Worm (Caenorhabditis elegans): ENCODE results near the gene C17C3.15.

DNA sequence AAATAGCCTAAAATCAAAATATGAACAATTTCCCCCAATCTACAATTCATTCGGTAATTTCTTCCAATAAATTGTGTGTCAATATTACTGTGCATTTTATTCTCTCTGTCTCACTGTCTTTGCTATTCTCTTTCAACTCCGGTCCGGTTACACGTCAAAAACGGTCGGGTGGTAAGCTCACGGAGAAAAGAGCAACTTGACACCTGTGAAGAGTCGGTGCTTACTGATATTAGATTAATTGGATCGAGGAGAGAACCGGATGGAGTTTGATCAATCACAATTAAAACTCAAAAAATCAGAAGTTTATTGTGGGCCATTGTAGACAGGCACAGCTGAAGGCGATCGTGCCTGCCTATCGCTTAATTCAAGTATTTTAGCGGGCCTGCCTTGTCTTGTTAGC is 4.5 kb downstream of the C17C3.15 start:
- TF ChIP-seq W03F9.2 (tag; optimal IDR thresholded peaks at IDR 0.05) (no peak), him-1 (tag; optimal IDR thresholded peaks at IDR 0.05) (no peak), dao-5 (tag; optimal IDR thresholded peaks at IDR 0.05) (no peak)

Data from whole organism, L4/young adult.